Fruit fly (Drosophila melanogaster) whole organism, embryonic: ENCODE data around the gene smg.

Experiments
- BEAF-32 ChIP-seq: fragments of 200-800 bp; sonication (Bioruptor generic); optimal IDR thresholded peaks from 3 replicates; lab custom pipeline; 2017; ENCODE audit warnings: missing biosample characterization, missing genetic modification characterization, mild to moderate bottlenecking, moderate library complexity, missing genetic modification reagents
- CG10147 ChIP-seq: fragments of 200-800 bp; sonication (Bioruptor generic); optimal IDR thresholded peaks from 2 replicates; lab custom pipeline; 2019; ENCODE audit warnings: missing biosample characterization, mild to moderate bottlenecking, missing genetic modification characterization, moderate library complexity
- CG11398 ChIP-seq: fragments of 200-800 bp; sonication (Bioruptor generic); optimal IDR thresholded peaks from 2 replicates; lab custom pipeline; 2016; ENCODE audit warnings: missing biosample characterization, missing genetic modification characterization
- CG11560 ChIP-seq: fragments of 200-800 bp; sonication (Bioruptor generic); IDR thresholded peaks from 3 replicates; pipeline ENCODE4 v1.3.6; 2022; ENCODE audit warnings: missing biosample characterization, missing genetic modification characterization
- CG11696 ChIP-seq: fragments of 200-800 bp; sonication (Bioruptor generic); IDR thresholded peaks from 2 replicates; pipeline ENCODE4 v1.3.6; 2022; ENCODE audit warnings: missing biosample characterization, missing genetic modification characterization
- CG12236 ChIP-seq: fragments of 200-800 bp; sonication (Bioruptor generic); optimal IDR thresholded peaks from 2 replicates; lab custom pipeline; 2016; ENCODE audit warnings: missing biosample characterization, missing genetic modification characterization
- CG14014 ChIP-seq: fragments of 200-800 bp; sonication (Bioruptor generic); IDR thresholded peaks from 2 replicates; pipeline ENCODE4 v1.3.6; 2022; ENCODE audit warnings: missing biosample characterization, missing genetic modification characterization
- CG15269 ChIP-seq: fragments of 200-800 bp; sonication (Bioruptor generic); optimal IDR thresholded peaks from 2 replicates; lab custom pipeline; 2018; ENCODE audit warnings: missing biosample characterization, mild to moderate bottlenecking, missing genetic modification characterization, moderate library complexity
- CG1529 ChIP-seq: fragments of 200-800 bp; sonication (Bioruptor generic); optimal IDR thresholded peaks from 3 replicates; lab custom pipeline; 2018; ENCODE audit warnings: missing biosample characterization, missing genetic modification characterization
- CG1603 ChIP-seq: fragments of 200-800 bp; sonication (Bioruptor generic); optimal IDR thresholded peaks from 2 replicates; lab custom pipeline; 2019; ENCODE audit warnings: missing biosample characterization, mild to moderate bottlenecking, missing genetic modification characterization, moderate library complexity
- CG2116 ChIP-seq: fragments of 200-800 bp; sonication (Bioruptor generic); optimal IDR thresholded peaks from 3 replicates; lab custom pipeline; 2018; ENCODE audit warnings: missing biosample characterization, mild to moderate bottlenecking, missing genetic modification characterization
- CG2199 ChIP-seq: fragments of 200-800 bp; sonication (Bioruptor generic); IDR thresholded peaks from 3 replicates; pipeline ENCODE4 v1.3.6; 2022; ENCODE audit warnings: missing biosample characterization, missing genetic modification characterization
- CG2678 ChIP-seq: fragments of 200-800 bp; sonication (Bioruptor generic); optimal IDR thresholded peaks from 3 replicates; lab custom pipeline; 2019; ENCODE audit warnings: missing biosample characterization, mild to moderate bottlenecking, missing genetic modification characterization, moderate library complexity
- CG33213 ChIP-seq: fragments of 200-800 bp; sonication (Bioruptor generic); optimal IDR thresholded peaks from 3 replicates; lab custom pipeline; 2016; ENCODE audit warnings: missing biosample characterization, missing genetic modification characterization
- CG43689 ChIP-seq: fragments of 200-800 bp; sonication (Bioruptor generic); IDR thresholded peaks from 2 replicates; pipeline ENCODE4 v1.3.6; 2022; ENCODE audit warnings: missing biosample characterization, missing genetic modification characterization
- CG4707 ChIP-seq: fragments of 200-800 bp; sonication (Bioruptor generic); optimal IDR thresholded peaks from 2 replicates; lab custom pipeline; 2018; ENCODE audit warnings: missing biosample characterization, mild to moderate bottlenecking, missing genetic modification characterization, moderate library complexity
- CG6689 ChIP-seq: fragments of 200-800 bp; sonication (Bioruptor generic); IDR thresholded peaks from 2 replicates; pipeline ENCODE4 v1.3.6; 2022; ENCODE audit warnings: missing biosample characterization, missing genetic modification characterization
- CG7372 ChIP-seq: fragments of 200-800 bp; sonication (Bioruptor generic); IDR thresholded peaks from 2 replicates; pipeline ENCODE4 v1.3.6; 2022; ENCODE audit warnings: missing biosample characterization, missing genetic modification characterization
- CG7963 ChIP-seq: fragments of 200-800 bp; sonication (Bioruptor generic); IDR thresholded peaks from 3 replicates; pipeline ENCODE4 v1.3.6; 2022; ENCODE audit warnings: missing biosample characterization, missing genetic modification characterization; ENCODE audit not compliant: partially characterized antibody
- CG8388 ChIP-seq: fragments of 200-800 bp; sonication (Bioruptor generic); optimal IDR thresholded peaks from 2 replicates; lab custom pipeline; 2019; ENCODE audit warnings: missing biosample characterization, mild to moderate bottlenecking, missing genetic modification characterization, moderate library complexity
- CTCF ChIP-seq: fragments of 200-800 bp; sonication (Bioruptor generic); optimal IDR thresholded peaks from 2 replicates; lab custom pipeline; 2017; ENCODE audit warnings: missing biosample characterization, mild to moderate bottlenecking, missing genetic modification characterization, moderate library complexity
- CkIIα-i1 ChIP-seq: fragments of 200-800 bp; sonication (Bioruptor generic); IDR thresholded peaks from 2 replicates; pipeline ENCODE4 v1.3.6; 2022; ENCODE audit warnings: missing biosample characterization, missing genetic modification characterization
- Doc2 ChIP-seq: fragments of 200-800 bp; sonication (Bioruptor generic); IDR thresholded peaks from 2 replicates; pipeline ENCODE4 v1.3.6; 2022; ENCODE audit warnings: missing biosample characterization, missing genetic modification characterization
- Doc3 ChIP-seq: fragments of 200-800 bp; sonication (Bioruptor generic); IDR thresholded peaks from 3 replicates; pipeline ENCODE4 v1.3.6; 2022; ENCODE audit warnings: missing biosample characterization, missing genetic modification characterization; ENCODE audit not compliant: partially characterized antibody
- E2f2 ChIP-seq: fragments of 200-800 bp; sonication (Bioruptor generic); IDR thresholded peaks from 2 replicates; pipeline ENCODE4 v1.3.6; 2022; ENCODE audit warnings: missing biosample characterization, missing genetic modification characterization
- Gsc ChIP-seq: fragments of 200-800 bp; sonication (Bioruptor generic); IDR thresholded peaks from 2 replicates; pipeline ENCODE4 v1.3.6; 2022; ENCODE audit warnings: missing biosample characterization, missing genetic modification characterization
- Hr3 ChIP-seq: fragments of 200-800 bp; sonication (Bioruptor generic); optimal IDR thresholded peaks from 3 replicates; lab custom pipeline; 2016; ENCODE audit warnings: missing biosample characterization, missing genetic modification characterization
- Hsf ChIP-seq: fragments of 200-800 bp; sonication (Bioruptor generic); optimal IDR thresholded peaks from 3 replicates; lab custom pipeline; 2016; ENCODE audit warnings: missing biosample characterization, missing genetic modification characterization
- MESR4 ChIP-seq: fragments of 200-800 bp; sonication (Bioruptor generic); optimal IDR thresholded peaks from 2 replicates; lab custom pipeline; 2018; ENCODE audit warnings: missing biosample characterization, mild to moderate bottlenecking, missing genetic modification characterization, moderate library complexity
- Nf-YC ChIP-seq: fragments of 200-800 bp; optimal IDR thresholded peaks from 3 replicates; lab custom pipeline; 2019; ENCODE audit warnings: missing biosample characterization, mild to moderate bottlenecking, missing genetic modification characterization, moderate library complexity
- NfI ChIP-seq: fragments of 200-800 bp; sonication (Bioruptor generic); optimal IDR thresholded peaks from 3 replicates; lab custom pipeline; 2018; ENCODE audit warnings: missing biosample characterization, mild to moderate bottlenecking, missing genetic modification characterization, moderate library complexity
- Oli ChIP-seq: fragments of 200-800 bp; sonication (Bioruptor generic); optimal IDR thresholded peaks from 2 replicates; lab custom pipeline; 2018; ENCODE audit warnings: missing biosample characterization, mild to moderate bottlenecking, missing genetic modification characterization, moderate library complexity
- Optix ChIP-seq: fragments of 200-800 bp; sonication (Bioruptor generic); IDR thresholded peaks from 3 replicates; pipeline ENCODE4 v1.3.6; 2022; ENCODE audit warnings: missing biosample characterization, missing genetic modification characterization
- PHDP ChIP-seq: fragments of 200-800 bp; sonication (Bioruptor generic); optimal IDR thresholded peaks from 3 replicates; lab custom pipeline; 2018; ENCODE audit warnings: missing biosample characterization, mild to moderate bottlenecking, missing genetic modification characterization, moderate library complexity
- Sox100B ChIP-seq: fragments of 200-800 bp; sonication (Bioruptor generic); optimal IDR thresholded peaks from 3 replicates; lab custom pipeline; 2018; ENCODE audit warnings: missing biosample characterization, mild to moderate bottlenecking, missing genetic modification characterization
- Ssrp ChIP-seq: fragments of 200-800 bp; sonication (Bioruptor generic); optimal IDR thresholded peaks from 2 replicates; lab custom pipeline; 2018; ENCODE audit warnings: missing biosample characterization, mild to moderate bottlenecking, missing genetic modification characterization, moderate library complexity
- TFAM ChIP-seq: fragments of 200-800 bp; sonication (Bioruptor generic); optimal IDR thresholded peaks from 2 replicates; lab custom pipeline; 2017; ENCODE audit warnings: missing biosample characterization, missing genetic modification characterization, inconsistent platforms
- al ChIP-seq: fragments of 200-800 bp; sonication (Bioruptor generic); IDR thresholded peaks from 2 replicates; pipeline ENCODE4 v1.3.6; 2022; ENCODE audit warnings: missing biosample characterization, missing genetic modification characterization
- crc ChIP-seq: fragments of 200-800 bp; sonication (Bioruptor generic); optimal IDR thresholded peaks from 2 replicates; lab custom pipeline; 2016; ENCODE audit warnings: missing biosample characterization, missing genetic modification characterization
- da ChIP-seq: fragments of 200-800 bp; sonication (Bioruptor generic); optimal IDR thresholded peaks from 2 replicates; lab custom pipeline; 2016; ENCODE audit warnings: missing biosample characterization, missing genetic modification characterization
- fd102C ChIP-seq: fragments of 200-800 bp; sonication (Bioruptor generic); optimal IDR thresholded peaks from 2 replicates; lab custom pipeline; 2018; ENCODE audit warnings: missing biosample characterization, mild to moderate bottlenecking, missing genetic modification characterization, moderate library complexity
- gt ChIP-seq: fragments of 200-800 bp; sonication (Bioruptor generic); IDR thresholded peaks from 2 replicates; pipeline ENCODE4 v1.3.6; 2022; ENCODE audit warnings: missing biosample characterization, missing genetic modification characterization
- hbn ChIP-seq: fragments of 200-800 bp; sonication (Bioruptor generic); IDR thresholded peaks from 2 replicates; pipeline ENCODE4 v1.3.6; 2022; ENCODE audit warnings: missing biosample characterization, missing genetic modification characterization; ENCODE audit not compliant: partially characterized antibody
- hkb ChIP-seq, 2 experiments: fragments of 200-800 bp in 1 of 2; fragments of >200 bp in 1 of 2; sonication (Bioruptor generic) in 1 of 2; IDR thresholded peaks in 1 of 2; optimal IDR thresholded peaks in 1 of 2; 2 replicates each; pipeline versions ENCODE4 v1.3.6 to Lab custom; 2017 to 2022; ENCODE audit warnings: missing biosample characterization in 1 of 2, missing genetic modification characterization in 1 of 2
- org-1 ChIP-seq: fragments of 200-800 bp; sonication (Bioruptor generic); optimal IDR thresholded peaks from 2 replicates; lab custom pipeline; 2017; ENCODE audit warnings: missing biosample characterization, missing genetic modification characterization
- sisA ChIP-seq: fragments of 200-800 bp; sonication (Bioruptor generic); IDR thresholded peaks from 2 replicates; pipeline ENCODE4 v1.3.6; 2022; ENCODE audit warnings: missing biosample characterization, missing genetic modification characterization
- slp2 ChIP-seq: fragments of 200-800 bp; sonication (Bioruptor generic); optimal IDR thresholded peaks from 2 replicates; lab custom pipeline; 2016; ENCODE audit warnings: missing biosample characterization, missing genetic modification characterization
- stwl ChIP-seq: fragments of 200-800 bp; sonication (Bioruptor generic); optimal IDR thresholded peaks from 3 replicates; lab custom pipeline; 2018; ENCODE audit warnings: missing biosample characterization, mild to moderate bottlenecking, missing genetic modification characterization, moderate library complexity
- trem ChIP-seq: fragments of 200-800 bp; optimal IDR thresholded peaks from 3 replicates; lab custom pipeline; 2019; ENCODE audit warnings: missing biosample characterization, mild to moderate bottlenecking, missing genetic modification characterization, moderate library complexity
- wor ChIP-seq: fragments of 200-800 bp; sonication (Bioruptor generic); IDR thresholded peaks from 2 replicates; pipeline ENCODE4 v1.3.6; 2022; ENCODE audit warnings: missing biosample characterization, missing genetic modification characterization
- zfh1 ChIP-seq: fragments of 200-800 bp; sonication (Bioruptor generic); IDR thresholded peaks from 3 replicates; pipeline ENCODE4 v1.3.6; 2022; ENCODE audit warnings: missing biosample characterization, missing genetic modification characterization

smg gene

DNA sequence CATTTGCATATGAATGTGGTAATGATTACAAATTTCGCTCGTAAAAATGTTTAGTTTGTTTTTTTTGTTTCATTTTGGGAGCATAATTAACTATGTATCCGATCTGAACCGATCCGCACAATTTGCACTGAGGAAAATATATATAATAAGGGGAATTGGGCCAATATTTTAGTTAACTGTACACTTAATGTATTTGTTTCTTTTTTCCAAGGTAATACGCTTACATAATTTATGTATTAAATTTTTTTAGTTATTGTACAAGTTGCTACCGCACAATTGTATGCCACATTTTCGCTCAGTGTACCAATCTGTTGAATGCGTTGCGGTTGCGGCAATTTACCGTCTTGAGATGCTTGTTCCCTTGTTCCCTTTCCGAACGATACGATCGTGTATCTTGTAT, 27.9 kb upstream of the smg start (continued):
- peak; percentile 51 for TF ChIP-seq CG4707 (GFP tag; lab: Kevin White, UChicago)
- peak; percentile 81 for TF ChIP-seq Hr3 (GFP tag; lab: Kevin White, UChicago)
- peak; percentile 71 for TF ChIP-seq E2f2 (GFP tag; lab: Robert Waterston, UW)
- TF ChIP-seq CG43689 (GFP tag; lab: Robert Waterston, UW) = peak; percentile 86
- TF ChIP-seq Nf-YC (tag; lab: Kevin White, UChicago) = peak; percentile 26
- peak; percentile 82 for TF ChIP-seq Hsf (GFP tag; lab: Kevin White, UChicago)
- TF ChIP-seq CG11696 (GFP tag; lab: Robert Waterston, UW) = peak; percentile 58
- no peak for TF ChIP-seq CkIIα-i1 (GFP tag; lab: Robert Waterston, UW)
- TF ChIP-seq Doc3 = no peak
- TF ChIP-seq PHDP (tag; lab: Kevin White, UChicago) = peak; percentile 85
- peak; percentile 41 for TF ChIP-seq da (GFP tag; lab: Kevin White, UChicago)
- TF ChIP-seq CG2678 = peak; percentile 91
- peak; percentile 92 for TF ChIP-seq CG6689
- peak; percentile 71 for TF ChIP-seq trem
- TF ChIP-seq Oli (tag; lab: Kevin White, UChicago) = peak; percentile 91
- TF ChIP-seq zfh1 (GFP tag; lab: Robert Waterston, UW) = peak; percentile 94
- peak; percentile 87 for TF ChIP-seq al (GFP tag; lab: Robert Waterston, UW)
- peak; percentile 83 for TF ChIP-seq CG8388 (GFP tag; lab: Kevin White, UChicago)
- no peak for TF ChIP-seq stwl
- TF ChIP-seq Sox100B = peak; percentile 82
- TF ChIP-seq org-1 (GFP tag; lab: Kevin White, UChicago) = peak; percentile 59
- peak; percentile 61 for TF ChIP-seq fd102C
- no peak for TF ChIP-seq MESR4 (GFP tag; lab: Kevin White, UChicago)
- TF ChIP-seq wor (GFP tag; lab: Robert Waterston, UW) = peak; percentile 82
- TF ChIP-seq CG2116 (GFP tag; lab: Kevin White, UChicago) = peak; percentile 33
- peak; percentile 87 for TF ChIP-seq CG7372 (GFP tag; lab: Robert Waterston, UW)
- TF ChIP-seq TFAM (GFP tag; lab: Kevin White, UChicago) = no peak
- peak; percentile 89 for TF ChIP-seq sisA (GFP tag; lab: Robert Waterston, UW)
- peak; percentile 60 for TF ChIP-seq CG10147 (GFP tag; lab: Kevin White, UChicago)
- TF ChIP-seq CG11560 (tag; lab: Robert Waterston, UW) = peak; percentile 76; the same call in 2 of the 3 replicates
- peak; percentile 78 for TF ChIP-seq CG33213 (GFP tag; lab: Kevin White, UChicago)
- peak; percentile 73 for TF ChIP-seq NfI (GFP tag; lab: Kevin White, UChicago)
- peak; percentile 76 for TF ChIP-seq CG1603 (tag; lab: Kevin White, UChicago)
- peak; percentile 63 for TF ChIP-seq CG11398 (GFP tag; lab: Kevin White, UChicago)
- TF ChIP-seq hkb (optimal IDR thresholded peaks at IDR 0.05; lab: Kevin White, UChicago) = no peak
- TF ChIP-seq hkb (GFP tag; IDR thresholded peaks at IDR 0.05; lab: Robert Waterston, UW) = peak; percentile 93
- TF ChIP-seq CG15269 = peak; percentile 84
- TF ChIP-seq BEAF-32 (GFP tag; lab: Kevin White, UChicago) = no peak
- peak; percentile 76 for TF ChIP-seq Gsc
- TF ChIP-seq Ssrp (tag; lab: Kevin White, UChicago) = peak; percentile 78
- peak; percentile 88 for TF ChIP-seq CG14014 (GFP tag; lab: Robert Waterston, UW)
- TF ChIP-seq Doc2 = peak; percentile 87
- peak; percentile 82; the same call in 2 of the 3 replicates for TF ChIP-seq CG2199
- peak; percentile 75 for TF ChIP-seq Optix (GFP tag; lab: Robert Waterston, UW)
- TF ChIP-seq gt (GFP tag; lab: Robert Waterston, UW) = peak; percentile 77
- TF ChIP-seq CTCF (GFP tag; lab: Kevin White, UChicago) = peak; percentile 12
- peak; percentile 78 for TF ChIP-seq CG12236 (GFP tag; lab: Kevin White, UChicago)
- peak; percentile 70 for TF ChIP-seq slp2
- TF ChIP-seq crc (GFP tag; lab: Kevin White, UChicago) = peak; percentile 71
- no peak for TF ChIP-seq CG7963 (GFP tag; lab: Robert Waterston, UW)
- no peak for TF ChIP-seq hbn
- TF ChIP-seq CG1529 = peak; percentile 74
